Worm (Caenorhabditis elegans) whole organism, late embryonic: ENCODE measurements around the gene slc-17.3.

Experiments
- ceh-30 ChIP-seq: fragments of 150-350 bp; optimal IDR thresholded peaks from 2 replicates; lab custom pipeline; 2014; ENCODE audit warnings: missing biosample characterization, missing genetic modification characterization
- dve-1 ChIP-seq: sonication (generic microtip); optimal IDR thresholded peaks from 2 replicates; lab custom pipeline; 2017; ENCODE audit warnings: antibody characterized with exemption, mild to moderate bottlenecking, missing genetic modification characterization, missing compliant biosample characterization
- elt-2 ChIP-seq: sonication (generic microtip); optimal IDR thresholded peaks from 2 replicates; lab custom pipeline; 2016; ENCODE audit warnings: missing genetic modification reagents, missing genetic modification characterization, missing compliant biosample characterization
- eyg-1 ChIP-seq: sonication (generic microtip); optimal IDR thresholded peaks from 2 replicates; lab custom pipeline; 2016; ENCODE audit warnings: missing genotype, missing genetic modification characterization, missing compliant biosample characterization
- fax-1 ChIP-seq: sonication (generic microtip); optimal IDR thresholded peaks from 2 replicates; lab custom pipeline; 2016; ENCODE audit warnings: missing genotype, missing genetic modification characterization, missing compliant biosample characterization
- lin-11 ChIP-seq: fragments of 200-800 bp; sonication (Bioruptor generic); optimal IDR thresholded peaks from 2 replicates; lab custom pipeline; 2018; ENCODE audit warnings: mild to moderate bottlenecking, missing genetic modification characterization, missing compliant biosample characterization
- nhr-11 ChIP-seq: fragments of 150-350 bp; optimal IDR thresholded peaks from 2 replicates; lab custom pipeline; 2014; ENCODE audit warnings: missing biosample characterization, missing genetic modification characterization
- pha-4 ChIP-seq: fragments of 150-350 bp; optimal IDR thresholded peaks from 2 replicates; lab custom pipeline; 2018; ENCODE audit warnings: missing biosample characterization, missing genetic modification reagents, missing genetic modification characterization

DNA sequence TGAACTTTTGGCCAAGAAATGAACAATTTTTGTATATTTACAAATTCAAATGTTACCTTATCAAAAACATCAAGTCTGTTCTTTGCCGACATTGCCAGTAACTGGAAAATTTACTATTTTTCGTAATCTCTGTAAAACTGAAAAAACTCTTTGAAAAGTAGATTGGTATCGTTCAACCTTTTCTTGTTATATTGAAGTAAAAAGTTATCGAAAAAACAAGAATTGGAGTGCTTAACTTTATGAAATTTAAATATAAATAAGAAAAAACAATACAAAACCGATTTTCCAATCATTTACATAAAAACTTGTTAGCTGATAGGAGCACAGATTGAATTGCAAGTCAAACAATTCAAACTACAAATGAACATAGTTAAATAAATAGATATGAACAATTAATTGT is 19.8 kb upstream of the slc-17.3 start, which contains the start of gene ZK688.11:
- TF ChIP-seq dve-1 (tag; lab: Kevin White, UChicago) (no peak), fax-1 (tag; lab: Kevin White, UChicago) (no peak), elt-2 (tag; lab: Kevin White, UChicago) (no peak), nhr-11 (no peak), eyg-1 (tag; lab: Kevin White, UChicago) (no peak), pha-4 (tag; lab: Kevin White, UChicago) (no peak), lin-11 (tag; lab: Kevin White, UChicago) (no peak), ceh-30 (tag; lab: Kevin White, UChicago) (no peak)
